Worm (Caenorhabditis elegans): ENCODE measurements around the gene phlp-2.

phlp-2 gene

ce11 chrIII:4223668-4224127, 14.4 kb downstream of the phlp-2 start (continued):
- TF ChIP-seq nhr-19 (GFP tag; conservative IDR thresholded peaks at IDR 0.05) (peak; percentile 78), hpl-2 (GFP tag; optimal IDR thresholded peaks at IDR 0.05) (no peak), lir-3 (tag; optimal IDR thresholded peaks at IDR 0.05; ENCODE audit: poor library complexity) (peak; percentile 45), mep-1 (tag; optimal IDR thresholded peaks at IDR 0.05) (peak; percentile 89), isw-1 (GFP tag; IDR thresholded peaks at IDR 0.05) (peak; percentile 66), alr-1 (tag; optimal IDR thresholded peaks at IDR 0.05; ENCODE audit: borderline replicate concordance) (no peak), nhr-47 (tag; optimal IDR thresholded peaks at IDR 0.05) (peak; percentile 86), nhr-84 (tag; optimal IDR thresholded peaks at IDR 0.05) (no peak), fkh-8 (tag; optimal IDR thresholded peaks at IDR 0.05) (peak; percentile 95), aly-2 (tag; optimal IDR thresholded peaks at IDR 0.05) (no peak), lsy-2 (tag; optimal IDR thresholded peaks at IDR 0.05) (peak; percentile 79 to 90), mab-9 (GFP tag; IDR thresholded peaks at IDR 0.05) (no peak), lin-15B (tag; optimal IDR thresholded peaks at IDR 0.05) (peak; percentile 39), nhr-71 (tag; optimal IDR thresholded peaks at IDR 0.05) (peak; percentile 96), xbp-1 (tag; optimal IDR thresholded peaks at IDR 0.05) (peak; percentile 80), fos-1 (tag; optimal IDR thresholded peaks at IDR 0.05) (peak; percentile 86), lin-13 (GFP tag; optimal IDR thresholded peaks at IDR 0.05) (peak; percentile 62), efl-1 (optimal IDR thresholded peaks at IDR 0.05) (peak; percentile 73 to 76), efl-1 (GFP tag; optimal IDR thresholded peaks at IDR 0.05 in 1 of 2) (peak; percentile 25 to 93), efl-3 (GFP tag; optimal IDR thresholded peaks at IDR 0.05) (no peak), aha-1 (tag; optimal IDR thresholded peaks at IDR 0.05) (no peak), grh-1 (GFP tag; IDR thresholded peaks at IDR 0.05) (no peak), sup-37 (GFP tag; optimal IDR thresholded peaks at IDR 0.05) (peak; percentile 37), hlh-17 (GFP tag; optimal IDR thresholded peaks at IDR 0.05; ENCODE audit: borderline replicate concordance) (no peak), irx-1 (tag; optimal IDR thresholded peaks at IDR 0.05) (peak; percentile 78), rnt-1 (tag; optimal IDR thresholded peaks at IDR 0.05) (peak; percentile 79), mdl-1 (tag; optimal IDR thresholded peaks at IDR 0.05) (peak in 1 of 2 experiments; percentile 89), zip-4 (GFP tag; optimal IDR thresholded peaks at IDR 0.05) (no peak), hlh-4 (tag; optimal IDR thresholded peaks at IDR 0.05) (no peak), unc-62 (GFP tag; optimal IDR thresholded peaks at IDR 0.05) (peak; percentile 32), fkh-10 (GFP tag; optimal IDR thresholded peaks at IDR 0.05) (peak; percentile 83), nhr-11 (tag; optimal IDR thresholded peaks at IDR 0.05) (peak; percentile 75), nhr-90 (tag; optimal IDR thresholded peaks at IDR 0.05; ENCODE audit: poor library complexity) (peak; percentile 32), blmp-1 (tag; optimal IDR thresholded peaks at IDR 0.05) (peak; percentile 42), pag-3 (tag; optimal IDR thresholded peaks at IDR 0.05; ENCODE audit: borderline replicate concordance, insufficient read depth) (peak; percentile 64), dpl-1 (GFP tag; optimal IDR thresholded peaks at IDR 0.05) (peak; percentile 45 to 54 (median 49)), ceh-90 (tag; optimal IDR thresholded peaks at IDR 0.05) (no peak), lin-35 (GFP tag; optimal IDR thresholded peaks at IDR 0.05) (peak; percentile 73 to 77), skn-1 (tag; optimal IDR thresholded peaks at IDR 0.05) (peak; percentile 73), ceh-82 (tag; optimal IDR thresholded peaks at IDR 0.05) (peak; percentile 51 to 85 (median 70)), unc-98 (GFP tag; IDR thresholded peaks at IDR 0.05) (0 out of 2 replicates have a peak, but pooled peaks have one; percentile 12), sptf-1 (tag; optimal IDR thresholded peaks at IDR 0.05) (no peak), ama-1 (optimal IDR thresholded peaks at IDR 0.05) (no peak), ceh-88 (GFP tag; IDR thresholded peaks at IDR 0.05) (peak; percentile 50; the same call in 1 of the 2 replicates), C16A3.4 (tag; optimal IDR thresholded peaks at IDR 0.05) (peak; percentile 79), nhr-12 (tag; optimal IDR thresholded peaks at IDR 0.05) (no peak), pqm-1 (tag; optimal IDR thresholded peaks at IDR 0.05) (no peak), zag-1 (tag; optimal IDR thresholded peaks at IDR 0.05) (peak; percentile 41), swsn-7 (tag; optimal IDR thresholded peaks at IDR 0.05) (peak; percentile 88), jun-1 (tag; optimal IDR thresholded peaks at IDR 0.05) (peak; percentile 91), nhr-85 (tag) (peak; percentile 88), ets-5 (GFP tag; IDR thresholded peaks at IDR 0.05) (no peak), ztf-11 (tag; optimal IDR thresholded peaks at IDR 0.05) (no peak)
